Fruit fly (Drosophila melanogaster): ENCODE data around the gene Glyat.
A peak's percentile ranks its signal among the peaks of the same experiment; 100 is the strongest.

dm6 chr2L:7960581-7961530 lies 49.6 kb downstream of the Glyat start:
- peak; percentile 19 for TF ChIP-seq CG11762 (GFP tag; optimal IDR thresholded peaks at IDR 0.05; ENCODE audit: insufficient read depth)
- peak; percentile 44 for TF ChIP-seq spab (GFP tag; optimal IDR thresholded peaks at IDR 0.05)
- no peak for TF ChIP-seq esn (GFP tag; optimal IDR thresholded peaks at IDR 0.05)
- peak; percentile 66 for TF ChIP-seq vri (GFP tag; optimal IDR thresholded peaks at IDR 0.05)
- peak; percentile 83 for TF ChIP-seq CG6276 (GFP tag; optimal IDR thresholded peaks at IDR 0.05)
- TF ChIP-seq CG11902 (GFP tag; optimal IDR thresholded peaks at IDR 0.05): no peak
- TF ChIP-seq OdsH (GFP tag; optimal IDR thresholded peaks at IDR 0.05): peak; percentile 9
- TF ChIP-seq CG16779 (tag; optimal IDR thresholded peaks at IDR 0.05): peak; percentile 75
- TF ChIP-seq CG6163 (GFP tag; IDR thresholded peaks at IDR 0.05): peak; percentile 58; the same call in 2 of the 3 replicates
- TF ChIP-seq CG10631 (GFP tag; optimal IDR thresholded peaks at IDR 0.05): no peak
- no peak for TF ChIP-seq Sox102F (GFP tag; optimal IDR thresholded peaks at IDR 0.05)

All from whole organism, prepupa.